Worm (Caenorhabditis elegans): ENCODE measurements around the gene smf-1.

The smf-1 gene

DNA sequence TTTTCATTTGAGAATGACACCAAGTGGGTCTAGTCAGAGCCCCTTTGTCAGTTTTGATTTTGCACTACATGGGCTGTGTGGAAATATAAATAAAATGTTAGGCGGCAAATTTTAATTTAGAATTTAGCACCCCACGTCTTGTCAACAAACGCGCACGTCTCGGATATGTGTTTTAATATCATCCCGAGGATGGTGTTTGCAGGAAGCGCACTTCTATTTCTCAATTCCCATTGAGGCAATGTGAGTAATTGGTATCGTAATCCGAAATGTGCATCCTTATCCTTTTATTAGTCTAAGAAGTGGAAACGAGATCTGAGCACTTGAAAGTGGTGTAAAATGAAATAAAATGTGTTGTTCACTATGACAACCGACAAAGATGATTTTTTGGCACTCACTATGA, 35.1 kb downstream of the smf-1 start:
- TF ChIP-seq nhr-237 (tag; optimal IDR thresholded peaks at IDR 0.05) (no peak), aha-1 (tag) (peak; percentile 66)

DNA sequence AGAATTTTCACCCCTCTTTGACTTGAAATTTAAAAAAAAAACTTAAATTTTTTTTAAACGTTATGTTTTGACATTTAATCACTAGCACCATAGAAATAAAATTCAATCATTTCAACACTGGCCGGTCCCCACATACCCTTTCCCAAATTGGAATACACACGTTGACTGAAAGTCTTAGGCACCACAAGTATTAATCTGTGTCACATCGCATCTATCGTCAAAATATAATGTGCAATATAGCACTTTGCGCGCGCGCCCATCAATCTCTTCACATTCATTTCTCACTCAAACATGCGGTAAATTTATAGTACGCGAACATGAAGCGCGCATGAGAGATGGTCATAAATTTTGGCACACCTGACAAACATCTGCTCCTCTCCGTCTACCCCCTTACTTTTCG, 35.5 kb downstream of the smf-1 start:
- TF ChIP-seq ztf-7 (tag; optimal IDR thresholded peaks at IDR 0.05) (no peak), zfp-2 (tag; optimal IDR thresholded peaks at IDR 0.05) (no peak), jun-1 (tag; optimal IDR thresholded peaks at IDR 0.05) (no peak), unc-62 (GFP tag; optimal IDR thresholded peaks at IDR 0.05 in 1 of 2) (peak in 1 of 2 experiments; percentile 90), unc-62 (tag; optimal IDR thresholded peaks at IDR 0.05) (no peak), tra-1 (GFP tag; IDR thresholded peaks at IDR 0.05) (no peak)

DNA sequence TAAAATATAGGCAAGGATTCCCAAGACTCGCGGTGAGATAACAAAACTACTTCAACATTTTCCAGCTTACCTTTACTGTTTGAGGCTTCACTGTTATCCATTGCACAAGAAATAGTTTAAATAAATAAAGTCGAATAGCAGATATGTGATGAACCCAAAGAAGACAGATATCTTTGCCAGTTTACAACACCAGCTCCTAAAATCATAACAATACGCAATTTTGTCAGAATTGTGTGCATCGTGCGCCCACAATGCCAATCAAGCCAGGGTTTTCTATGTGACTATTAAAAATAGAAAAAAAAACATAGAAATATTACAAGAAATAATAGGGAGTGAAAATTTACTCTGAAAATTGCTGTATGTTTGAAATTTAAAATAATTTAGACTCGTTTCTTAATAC, 40.2 kb downstream of the smf-1 start, which contains the start of gene F38B6.8:
Gene F38B6.8 (minus strand): TSS at position 101 of the 400 bp plus-strand sequence.
- peak in 1 of 2 experiments; percentile 13 for TF ChIP-seq unc-62 (GFP tag; optimal IDR thresholded peaks at IDR 0.05 in 1 of 2)
- no peak for TF ChIP-seq unc-62 (tag; optimal IDR thresholded peaks at IDR 0.05)
- TF ChIP-seq nhr-6 (tag; optimal IDR thresholded peaks at IDR 0.05) = no peak

DNA sequence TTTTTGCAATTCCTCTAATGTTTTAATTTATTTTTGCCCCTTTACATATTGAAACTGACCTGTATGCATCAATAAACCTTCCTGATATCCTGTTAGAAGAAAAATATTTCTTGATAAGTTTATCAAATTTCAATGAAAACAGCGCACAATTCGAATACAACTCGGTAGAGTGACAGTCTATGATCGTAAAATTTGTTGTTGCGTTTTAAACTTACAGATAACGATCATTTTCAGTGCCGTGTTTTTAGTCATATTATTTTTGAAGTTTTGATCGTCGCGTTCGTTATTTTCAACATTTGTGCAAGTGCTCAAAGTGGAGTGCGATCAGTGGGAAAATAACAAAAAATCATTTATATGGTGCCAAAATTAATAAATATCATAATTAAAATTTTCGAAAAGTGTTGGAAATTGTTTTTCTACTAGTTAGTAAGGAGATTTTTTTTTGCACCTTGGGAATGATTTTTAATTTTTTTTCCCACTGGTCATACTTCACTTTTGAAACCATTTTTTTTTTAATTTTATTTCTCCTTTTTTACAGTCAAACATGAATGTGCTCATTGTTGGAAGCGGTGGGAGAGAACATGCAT, 48.4 kb downstream of the smf-1 start, which contains the start of gene F38B6.4:
Gene F38B6.4 (plus strand): TSS at position 537 of the 587 bp plus-strand sequence.
- TF ChIP-seq daf-16 (GFP tag; optimal IDR thresholded peaks at IDR 0.05) (no peak), daf-16 (tag; optimal IDR thresholded peaks at IDR 0.05) (peak; percentile 98), F10B5.3 (tag; optimal IDR thresholded peaks at IDR 0.05) (no peak), php-3 (GFP tag; IDR thresholded peaks at IDR 0.05) (peak; percentile 54; the same call in 1 of the 2 replicates), nhr-6 (tag; optimal IDR thresholded peaks at IDR 0.05) (no peak), mdt-29 (GFP tag; IDR thresholded peaks at IDR 0.05) (no peak), dve-1 (tag; optimal IDR thresholded peaks at IDR 0.05; ENCODE audit: insufficient read depth) (peak; percentile 81), skn-1 (tag; optimal IDR thresholded peaks at IDR 0.05) (no peak), hif-1 (tag; optimal IDR thresholded peaks at IDR 0.05) (no peak), pqm-1 (tag; optimal IDR thresholded peaks at IDR 0.05) (peak; percentile 48), fkh-10 (GFP tag; optimal IDR thresholded peaks at IDR 0.05) (no peak), pha-4 (GFP tag; IDR thresholded peaks at IDR 0.05) (no peak), pha-4 (tag; optimal IDR thresholded peaks at IDR 0.05) (no peak), lin-15B (tag; optimal IDR thresholded peaks at IDR 0.05) (no peak), snpc-1.2 (GFP tag; IDR thresholded peaks at IDR 0.05) (no peak), hlh-11 (tag; optimal IDR thresholded peaks at IDR 0.05) (peak; percentile 45), F49E8.2 (tag; optimal IDR thresholded peaks at IDR 0.05; ENCODE audit: borderline replicate concordance) (no peak), nhr-28 (tag; optimal IDR thresholded peaks at IDR 0.05) (peak; percentile 75), unc-62 (GFP tag; optimal IDR thresholded peaks at IDR 0.05 in 1 of 2) (no peak), unc-62 (tag; optimal IDR thresholded peaks at IDR 0.05) (no peak), mxl-2 (GFP tag; conservative IDR thresholded peaks at IDR 0.05) (no peak), dmd-9 (GFP tag; IDR thresholded peaks at IDR 0.05) (no peak), dmd-6 (GFP tag; IDR thresholded peaks at IDR 0.05) (peak; percentile 58)

DNA sequence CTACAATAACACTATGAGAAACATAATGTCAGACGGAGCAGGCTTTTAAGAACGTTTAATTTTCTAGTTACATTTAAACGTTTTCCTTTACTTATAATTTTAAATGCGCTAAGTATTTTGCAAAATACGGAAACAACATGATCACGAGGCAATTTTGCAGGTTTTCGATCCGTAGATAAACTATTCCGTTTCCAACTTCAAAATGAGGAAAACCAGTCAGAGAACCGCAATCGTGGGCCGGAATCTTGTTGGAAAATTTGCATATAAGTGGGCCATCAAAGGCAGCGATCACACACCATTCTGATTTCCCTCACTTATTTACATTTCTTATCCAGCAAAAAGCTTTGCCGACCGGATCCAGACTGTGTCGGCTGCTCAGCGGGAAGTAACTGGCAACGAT, 50.3 kb downstream of the smf-1 start, which contains the start of gene col-172:
Gene col-172 (plus strand): TSS at position 301 of the 400 bp plus-strand sequence.
- TF ChIP-seq ces-1 (GFP tag; optimal IDR thresholded peaks at IDR 0.05) = no peak
- no peak for TF ChIP-seq duxl-1 (tag; optimal IDR thresholded peaks at IDR 0.05; ENCODE audit: poor library complexity)
- TF ChIP-seq lin-1 (GFP tag; IDR thresholded peaks at IDR 0.05) = no peak
- no peak for TF ChIP-seq tag-97 (GFP tag; IDR thresholded peaks at IDR 0.05)
- TF ChIP-seq pha-4 (GFP tag; IDR thresholded peaks at IDR 0.05) = no peak
- no peak for TF ChIP-seq pha-4 (tag; optimal IDR thresholded peaks at IDR 0.05)
- TF ChIP-seq cey-2 (tag; optimal IDR thresholded peaks at IDR 0.05; ENCODE audit: borderline replicate concordance, insufficient read depth) = no peak
- TF ChIP-seq F10B5.3 (tag; optimal IDR thresholded peaks at IDR 0.05) = no peak
- TF ChIP-seq mxl-2 (GFP tag; conservative IDR thresholded peaks at IDR 0.05) = no peak
- TF ChIP-seq ZK337.2 (GFP tag; IDR thresholded peaks at IDR 0.05) = no peak
- TF ChIP-seq egl-43 (GFP tag; IDR thresholded peaks at IDR 0.05) = no peak

All from whole organism, L4 larva.